Worm (Caenorhabditis elegans): ENCODE data around the gene ZK355.3.

- TF ChIP-seq B0310.2 (tag; optimal IDR thresholded peaks at IDR 0.05) (no peak), tbx-37 (GFP tag; conservative IDR thresholded peaks at IDR 0.05) (no peak)
Measured at ce11 chrII:2929846-2930245, 2.4 kb upstream of the ZK355.3 start.

All from whole organism, early embryonic.